Worm (Caenorhabditis elegans): Measurements from ENCODE around the gene gldi-5.
A peak's percentile ranks its signal among the peaks of the same experiment; 100 is the strongest.
"Not testable (repeated sequence)": the region's sequence is repeated elsewhere in the genome, so short reads cannot be mapped to it uniquely, and the experiment has no call there.

Gene gldi-5

DNA sequence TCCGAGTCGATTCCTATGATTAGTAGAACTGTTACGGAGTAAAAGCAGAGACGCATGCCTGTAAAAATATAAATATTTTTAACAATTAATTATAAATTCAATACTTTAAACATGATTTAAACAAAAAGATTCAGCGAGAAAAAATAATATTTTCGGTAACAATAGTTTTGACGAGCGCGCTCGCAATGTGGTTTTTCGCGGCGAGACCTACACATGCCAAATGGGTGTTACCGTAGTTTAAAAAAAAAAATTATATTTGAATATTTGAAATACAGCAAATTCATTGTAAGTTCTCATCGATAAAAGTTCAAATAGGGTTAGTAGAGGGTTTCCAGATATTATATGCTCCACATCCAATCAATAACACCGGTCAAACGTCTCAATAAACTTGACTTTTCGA is at the start of gene gldi-5:
Gene gldi-5, minus strand, starts transcription at position 58 of the 400 bp plus-strand sequence.
- TF ChIP-seq tbx-2 (tag; optimal IDR thresholded peaks at IDR 0.05) (no peak), elt-2 (tag; optimal IDR thresholded peaks at IDR 0.05) (no peak), unc-3 (GFP tag; conservative IDR thresholded peaks at IDR 0.05) (no peak), unc-3 (tag; optimal IDR thresholded peaks at IDR 0.05) (no peak), pha-2 (tag; optimal IDR thresholded peaks at IDR 0.05) (no peak), ceh-34 (tag; optimal IDR thresholded peaks at IDR 0.05) (no peak), ceh-19 (GFP tag; optimal IDR thresholded peaks at IDR 0.05) (no peak), hlh-6 (tag; optimal IDR thresholded peaks at IDR 0.05) (no peak), madf-2 (tag; optimal IDR thresholded peaks at IDR 0.05) (no peak), elt-4 (tag; optimal IDR thresholded peaks at IDR 0.05) (no peak)

DNA sequence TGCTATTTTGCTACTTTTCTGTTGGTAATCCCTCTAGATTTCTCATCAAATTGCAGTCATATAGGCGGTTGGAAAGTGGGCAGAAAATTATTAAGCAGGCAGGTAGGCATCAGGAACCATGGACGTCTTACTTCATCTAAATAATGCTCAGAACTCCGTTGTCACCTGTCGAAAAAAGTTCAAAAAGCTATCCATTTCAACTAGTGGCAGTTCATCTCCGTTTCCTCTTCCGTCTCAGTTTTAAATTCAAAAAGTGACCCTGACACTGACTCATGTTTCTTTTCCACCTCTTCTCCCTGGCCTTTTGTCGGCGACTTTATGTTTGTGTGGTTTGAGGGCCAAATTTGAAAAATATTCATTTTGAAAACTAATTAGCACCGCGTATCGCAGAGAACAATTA is 48.2 kb upstream of the gldi-5 start:
- no peak for TF ChIP-seq ceh-31 (tag; optimal IDR thresholded peaks at IDR 0.05)
- TF ChIP-seq mec-3 (tag; optimal IDR thresholded peaks at IDR 0.05; ENCODE audit: borderline replicate concordance), result no peak
- no peak for TF ChIP-seq ceh-45 (GFP tag; IDR thresholded peaks at IDR 0.05)
- peak; percentile 4 for TF ChIP-seq ref-2 (tag; optimal IDR thresholded peaks at IDR 0.05)
- TF ChIP-seq syd-9 (tag; optimal IDR thresholded peaks at IDR 0.05), result no peak

DNA sequence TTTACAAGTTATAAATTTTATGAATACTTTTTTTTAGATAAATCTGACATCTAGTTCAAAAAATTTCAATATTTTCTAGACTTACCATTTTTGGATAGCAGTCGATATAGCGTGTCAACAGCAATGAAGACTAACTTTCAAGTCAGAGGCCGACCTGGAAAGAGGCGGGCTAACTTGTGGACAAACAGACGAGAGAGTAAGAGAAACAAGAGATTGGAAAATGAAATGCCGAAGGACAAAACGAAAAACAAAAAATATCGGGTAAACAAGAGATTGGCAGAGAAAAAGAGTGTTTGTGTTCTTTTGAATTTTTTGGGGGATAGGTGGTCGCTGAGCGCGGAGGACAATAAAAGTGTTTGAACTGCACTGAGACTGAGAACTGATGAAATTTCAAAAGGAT is 46.9 kb upstream of the gldi-5 start, which contains the start of gene lec-4:
Gene lec-4, minus strand, starts transcription at position 154 of the 400 bp plus-strand sequence.
- no peak for TF ChIP-seq nhr-11 (tag; optimal IDR thresholded peaks at IDR 0.05)

DNA sequence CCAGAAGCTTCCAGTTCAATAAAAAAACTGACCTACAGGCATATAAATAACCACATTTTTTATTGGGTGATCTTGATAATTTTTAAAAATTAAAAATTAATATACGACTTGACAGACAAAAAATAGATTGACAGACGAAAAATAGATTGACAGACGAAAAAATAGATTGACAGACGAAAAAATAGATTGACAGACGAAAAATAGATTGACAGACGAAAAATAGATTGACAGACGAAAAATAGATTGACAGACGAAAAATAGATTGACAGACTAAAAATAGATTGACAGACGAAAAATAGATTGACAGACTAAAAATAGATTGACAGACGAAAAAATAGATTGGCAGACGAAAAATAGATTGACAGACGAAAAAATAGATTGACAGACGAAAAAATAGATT is 44.1 kb upstream of the gldi-5 start:
- TF ChIP-seq ceh-45 (GFP tag; IDR thresholded peaks at IDR 0.05) (peak; percentile 66), sox-2 (GFP tag; IDR thresholded peaks at IDR 0.05) (peak; percentile 28; the same call in 1 of the 2 replicates), unc-3 (GFP tag; conservative IDR thresholded peaks at IDR 0.05) (peak; percentile 87)
- not testable (repeated sequence) for TF ChIP-seq unc-3 (tag; optimal IDR thresholded peaks at IDR 0.05)

DNA sequence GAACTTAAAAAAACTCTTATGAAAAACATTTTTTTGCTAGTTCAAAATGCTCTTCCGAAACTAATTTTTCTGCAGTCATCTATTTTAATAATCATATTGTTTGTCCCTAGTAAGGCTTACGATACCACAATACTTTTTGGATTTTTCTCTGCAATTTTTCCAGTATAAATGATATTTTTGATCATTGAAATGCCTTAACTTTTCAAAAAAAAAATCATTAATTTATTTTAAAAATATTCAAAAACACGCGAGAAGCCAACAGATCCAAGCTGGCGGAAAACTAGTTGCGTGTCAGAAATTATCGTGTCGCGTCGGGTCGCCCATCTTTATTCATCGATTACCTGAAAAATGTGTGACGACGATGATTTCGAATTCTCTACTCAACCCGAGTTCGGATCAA is 41.9 kb upstream of the gldi-5 start, which contains the start of gene gmeb-3:
Gene gmeb-3, plus strand, starts transcription at position 301 of the 400 bp plus-strand sequence.
- TF ChIP-seq ceh-9 (tag; optimal IDR thresholded peaks at IDR 0.05) (no peak), unc-42 (tag; optimal IDR thresholded peaks at IDR 0.05) (no peak), rnt-1 (tag; optimal IDR thresholded peaks at IDR 0.05) (no peak), ceh-2 (tag; optimal IDR thresholded peaks at IDR 0.05) (no peak), pqm-1 (tag; optimal IDR thresholded peaks at IDR 0.05) (no peak), fkh-10 (GFP tag; optimal IDR thresholded peaks at IDR 0.05) (no peak), K02D7.2 (tag; optimal IDR thresholded peaks at IDR 0.05) (no peak), sdc-2 (tag; optimal IDR thresholded peaks at IDR 0.05) (no peak)

DNA sequence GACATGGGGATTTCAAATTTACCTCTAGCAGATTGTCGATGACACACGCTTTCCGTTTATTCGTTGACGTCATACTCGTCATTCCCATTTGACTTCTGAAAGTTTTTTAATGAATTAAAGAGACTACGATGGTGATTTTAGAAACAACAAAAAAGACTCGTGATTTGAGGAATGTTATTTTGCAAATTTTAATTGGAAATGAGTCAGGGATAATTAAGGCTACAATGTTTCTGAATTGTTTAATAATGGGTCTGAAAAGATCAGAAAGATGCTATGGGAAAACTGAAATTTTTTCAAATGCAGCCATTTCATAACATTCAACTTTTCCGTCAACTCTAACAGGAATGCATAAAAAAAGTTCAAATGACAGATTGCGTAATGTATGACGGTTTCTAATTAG is 39.2 kb upstream of the gldi-5 start, which contains the start of gene C44F1.1:
Gene C44F1.1, minus strand, starts transcription at position 101 of the 400 bp plus-strand sequence.
- TF ChIP-seq T23F11.4 (GFP tag; optimal IDR thresholded peaks at IDR 0.05), result no peak
- no peak for TF ChIP-seq sox-2 (GFP tag; IDR thresholded peaks at IDR 0.05)
- TF ChIP-seq elt-4 (tag; optimal IDR thresholded peaks at IDR 0.05), result no peak
- TF ChIP-seq tbx-7 (tag; optimal IDR thresholded peaks at IDR 0.05), result no peak
- no peak for TF ChIP-seq ceh-6 (GFP tag; optimal IDR thresholded peaks at IDR 0.05)
- no peak for TF ChIP-seq pat-9 (tag; optimal IDR thresholded peaks at IDR 0.05)
- TF ChIP-seq pros-1 (tag; optimal IDR thresholded peaks at IDR 0.05), result no peak

DNA sequence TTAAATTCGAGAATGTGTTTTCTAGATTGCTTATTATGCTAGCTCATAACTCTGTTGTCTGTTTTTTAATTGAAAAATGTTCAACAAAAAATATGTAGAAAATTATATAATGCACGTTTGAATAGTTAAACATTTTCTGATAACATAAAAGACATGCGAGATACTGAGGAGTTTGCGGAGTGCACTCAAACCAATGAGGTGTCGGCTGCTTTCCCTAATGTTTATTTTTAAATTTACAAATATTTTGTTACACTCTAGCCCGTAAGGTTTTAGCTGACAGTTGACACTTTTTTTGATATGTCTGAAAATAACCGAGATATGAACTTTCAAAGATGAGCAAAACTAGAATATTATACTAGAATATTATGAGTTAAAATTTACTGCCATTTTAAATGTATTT is 38.3 kb upstream of the gldi-5 start:
- TF ChIP-seq lim-6 (tag; optimal IDR thresholded peaks at IDR 0.05), result no peak
- no peak for TF ChIP-seq ahr-1 (tag; optimal IDR thresholded peaks at IDR 0.05)
- TF ChIP-seq ets-4 (tag; optimal IDR thresholded peaks at IDR 0.05), result no peak
- no peak for TF ChIP-seq mec-3 (tag; optimal IDR thresholded peaks at IDR 0.05; ENCODE audit: borderline replicate concordance)
- TF ChIP-seq tbx-7 (tag; optimal IDR thresholded peaks at IDR 0.05), result no peak
- TF ChIP-seq fax-1 (tag; optimal IDR thresholded peaks at IDR 0.05), result no peak
- TF ChIP-seq F13H6.1 (tag; optimal IDR thresholded peaks at IDR 0.05), result no peak
- no peak for TF ChIP-seq ceh-48 (tag; optimal IDR thresholded peaks at IDR 0.05)
- no peak for TF ChIP-seq C08G9.2 (tag; optimal IDR thresholded peaks at IDR 0.05)
- TF ChIP-seq gmeb-2 (tag; optimal IDR thresholded peaks at IDR 0.05), result no peak
- no peak for TF ChIP-seq zip-5 (tag; optimal IDR thresholded peaks at IDR 0.05)
- TF ChIP-seq eyg-1 (tag; optimal IDR thresholded peaks at IDR 0.05), result no peak
